Fruit fly (Drosophila melanogaster): ENCODE measurements around the gene CG11755.

The CG11755 gene

DNA sequence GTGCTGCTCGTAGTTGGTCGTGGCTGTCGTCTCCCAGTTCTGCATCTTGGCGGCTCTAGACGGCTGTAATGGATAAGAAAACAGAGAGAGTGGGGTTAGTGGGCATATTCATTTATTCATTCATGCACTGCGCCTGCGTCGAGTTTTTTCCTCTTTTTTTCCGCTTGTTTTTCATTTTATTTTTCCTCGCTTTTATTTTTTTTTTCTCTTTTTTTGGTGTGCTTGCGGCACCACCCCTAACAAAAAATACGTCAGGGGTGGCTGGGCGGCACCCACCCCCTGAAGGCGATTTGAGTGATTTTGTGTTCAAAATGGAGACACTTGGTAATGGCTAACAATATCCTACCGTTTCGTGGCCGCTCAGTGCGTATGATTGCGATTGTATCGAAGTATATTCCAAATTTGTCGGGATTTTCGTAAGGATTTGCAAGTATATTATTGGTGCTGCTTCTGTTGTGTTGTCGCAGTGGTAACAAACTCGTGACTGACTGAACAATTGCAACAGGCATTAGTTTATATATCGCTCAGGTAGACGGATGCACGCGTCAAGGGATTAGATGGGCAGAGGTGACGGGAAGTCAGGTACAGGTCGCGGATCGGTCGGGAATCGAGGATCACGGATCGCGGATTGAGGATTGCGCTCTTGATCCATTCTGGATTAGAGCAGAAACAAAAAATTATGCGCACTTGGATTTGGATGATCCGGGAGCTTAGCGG lies 17.6 kb downstream of the CG11755 start (continued):
- no peak for TF ChIP-seq pum (GFP tag; optimal IDR thresholded peaks at IDR 0.05)
- TF ChIP-seq pan (optimal IDR thresholded peaks at IDR 0.05), result no peak
- peak in 1 of 2 experiments; percentile 20 for TF ChIP-seq pan (GFP tag; optimal IDR thresholded peaks at IDR 0.05 in 1 of 2, IDR thresholded peaks at IDR 0.05 in 1 of 2)
- no peak for TF ChIP-seq luna (GFP tag; optimal IDR thresholded peaks at IDR 0.05)
- TF ChIP-seq sr (GFP tag; IDR thresholded peaks at IDR 0.05), result no peak
- TF ChIP-seq CG34422 (GFP tag; IDR thresholded peaks at IDR 0.05), result no peak
- no peak for TF ChIP-seq unpg (GFP tag; optimal IDR thresholded peaks at IDR 0.05)
- peak; percentile 2 for TF ChIP-seq CG15011 (GFP tag; optimal IDR thresholded peaks at IDR 0.05)
- no peak for TF ChIP-seq Hsf (GFP tag; optimal IDR thresholded peaks at IDR 0.05)
- TF ChIP-seq zen2 (GFP tag; IDR thresholded peaks at IDR 0.05; ENCODE audit: partially characterized antibody), result no peak
- TF ChIP-seq Pdp1 (GFP tag; optimal IDR thresholded peaks at IDR 0.05), result no peak
- no peak for TF ChIP-seq CG11696 (GFP tag; IDR thresholded peaks at IDR 0.05)
- TF ChIP-seq sisA (GFP tag; IDR thresholded peaks at IDR 0.05), result no peak
- TF ChIP-seq CG1024 (GFP tag; IDR thresholded peaks at IDR 0.05), result no peak
- TF ChIP-seq CG6854 (GFP tag; optimal IDR thresholded peaks at IDR 0.05), result peak; percentile 77
- peak; percentile 20; the same call in 1 of the 2 replicates for TF ChIP-seq CG10321 (GFP tag; IDR thresholded peaks at IDR 0.05)
- peak; percentile 37 for TF ChIP-seq scrt (GFP tag; optimal IDR thresholded peaks at IDR 0.05)
- TF ChIP-seq Mad (GFP tag; optimal IDR thresholded peaks at IDR 0.05), result no peak
- no peak for TF ChIP-seq zen (tag; optimal IDR thresholded peaks at IDR 0.05)
- no peak for TF ChIP-seq CG30431 (GFP tag; optimal IDR thresholded peaks at IDR 0.05)
- no peak for TF ChIP-seq klu (GFP tag; IDR thresholded peaks at IDR 0.05)
- peak; percentile 47; the same call in 1 of the 2 replicates for TF ChIP-seq wdn (GFP tag; IDR thresholded peaks at IDR 0.05)
- no peak for TF ChIP-seq CG8765 (GFP tag; IDR thresholded peaks at IDR 0.05)
- TF ChIP-seq Dll (GFP tag; IDR thresholded peaks at IDR 0.05; ENCODE audit: partially characterized antibody), result no peak
- no peak for TF ChIP-seq Jarid2 (GFP tag; optimal IDR thresholded peaks at IDR 0.05)
- TF ChIP-seq Awh (GFP tag; IDR thresholded peaks at IDR 0.05), result no peak
- peak; percentile 48; the same call in 1 of the 2 replicates for TF ChIP-seq toy (GFP tag; IDR thresholded peaks at IDR 0.05)
- no peak for TF ChIP-seq gce (GFP tag; IDR thresholded peaks at IDR 0.05)
- TF ChIP-seq CG1832 (GFP tag; optimal IDR thresholded peaks at IDR 0.05), result no peak
- peak in 1 of 2 experiments; percentile 80 for TF ChIP-seq tll (GFP tag; optimal IDR thresholded peaks at IDR 0.05)
- peak; percentile 89 for TF ChIP-seq z (GFP tag; IDR thresholded peaks at IDR 0.05)
- TF ChIP-seq Kr (GFP tag; optimal IDR thresholded peaks at IDR 0.05), result no peak
- no peak for TF ChIP-seq nerfin-1 (tag; optimal IDR thresholded peaks at IDR 0.05)
- TF ChIP-seq Spps (tag; optimal IDR thresholded peaks at IDR 0.05), result no peak
- TF ChIP-seq Eip74EF (GFP tag; optimal IDR thresholded peaks at IDR 0.05), result no peak
- TF ChIP-seq CG31388 (GFP tag; optimal IDR thresholded peaks at IDR 0.05), result no peak
- peak in 1 of 2 experiments; percentile 10 for TF ChIP-seq dpn (GFP tag; optimal IDR thresholded peaks at IDR 0.05)
- TF ChIP-seq CG2889 (GFP tag; IDR thresholded peaks at IDR 0.05), result no peak
- TF ChIP-seq Sox100B (GFP tag; optimal IDR thresholded peaks at IDR 0.05), result no peak
- TF ChIP-seq CG7963 (GFP tag; IDR thresholded peaks at IDR 0.05; ENCODE audit: partially characterized antibody), result no peak
- no peak for TF ChIP-seq ssp (GFP tag; IDR thresholded peaks at IDR 0.05)
- TF ChIP-seq CG33557 (GFP tag; optimal IDR thresholded peaks at IDR 0.05), result no peak
- TF ChIP-seq CG12219 (GFP tag; optimal IDR thresholded peaks at IDR 0.05), result no peak
- TF ChIP-seq dati (GFP tag; IDR thresholded peaks at IDR 0.05), result no peak
- TF ChIP-seq pros (GFP tag; optimal IDR thresholded peaks at IDR 0.05), result no peak
- TF ChIP-seq Hmr (GFP tag; optimal IDR thresholded peaks at IDR 0.05), result peak; percentile 80
- no peak for TF ChIP-seq Dip3 (GFP tag; optimal IDR thresholded peaks at IDR 0.05)
- TF ChIP-seq inv (GFP tag; IDR thresholded peaks at IDR 0.05; ENCODE audit: partially characterized antibody), result no peak
- no peak for TF ChIP-seq CG8359 (GFP tag; optimal IDR thresholded peaks at IDR 0.05; ENCODE audit: borderline replicate concordance)

All from whole organism, embryonic.